Worm (Caenorhabditis elegans): ENCODE results near the gene Y49G5A.1.

Y49G5A.1 gene

DNA sequence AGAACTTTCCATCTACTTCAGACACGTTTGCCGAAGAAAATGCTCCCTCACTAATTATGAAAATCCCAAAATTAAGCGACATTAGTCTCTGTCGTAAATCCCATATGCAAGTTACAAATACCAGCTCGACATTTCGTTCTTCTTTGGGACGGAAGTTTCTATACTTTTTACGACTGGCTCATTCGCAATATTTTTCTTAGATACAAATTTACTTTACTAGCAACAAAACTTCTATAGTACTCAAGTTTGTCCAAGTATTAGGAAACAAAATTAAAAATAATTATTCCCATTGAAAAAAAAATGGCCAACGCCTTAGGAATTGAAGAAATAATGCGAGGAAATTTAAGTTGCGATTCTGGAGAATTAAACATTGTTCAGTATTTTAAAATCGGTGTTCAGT, 43.8 kb upstream of the Y49G5A.1 start, which contains the start of gene srg-26:
TSS of gene srg-26 (plus strand) at position 301 of the 400 bp plus-strand sequence.
- no peak for TF ChIP-seq efl-1 (optimal IDR thresholded peaks at IDR 0.05)
- peak in 1 of 2 experiments; percentile 54 for TF ChIP-seq efl-1 (GFP tag; optimal IDR thresholded peaks at IDR 0.05 in 1 of 2)
- no peak for TF ChIP-seq dpl-1 (GFP tag; optimal IDR thresholded peaks at IDR 0.05)
- no peak for TF ChIP-seq fkh-10 (GFP tag; optimal IDR thresholded peaks at IDR 0.05)
- no peak for TF ChIP-seq nhr-47 (tag; optimal IDR thresholded peaks at IDR 0.05)

DNA sequence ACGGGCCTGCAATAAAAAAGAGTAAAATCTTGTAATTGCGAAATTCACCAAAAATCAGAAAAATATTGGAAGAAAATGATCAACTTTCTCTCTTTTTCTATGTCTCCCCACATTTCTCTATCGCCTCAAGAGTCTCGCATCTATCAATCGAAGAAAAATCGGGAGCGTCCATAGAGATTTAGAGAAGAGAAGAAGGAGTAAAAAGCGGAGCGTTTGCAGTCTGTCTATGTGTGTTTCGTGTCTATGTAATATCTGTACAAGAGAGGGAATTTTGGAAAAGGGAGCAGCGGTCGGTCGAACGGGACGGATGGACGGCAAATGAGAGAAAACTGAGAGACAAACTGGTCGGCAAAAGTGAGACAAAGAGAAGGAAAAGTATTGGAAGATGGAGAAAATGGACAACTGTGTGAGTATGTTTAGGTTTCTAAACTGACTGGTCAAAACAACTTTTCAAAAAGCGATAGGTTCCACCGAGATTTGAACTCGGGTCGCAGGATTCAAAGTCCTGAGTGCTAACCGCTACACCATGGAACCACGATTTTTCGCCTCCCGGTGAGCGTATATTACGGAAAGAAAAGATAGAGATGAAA, 42.6 kb upstream of the Y49G5A.1 start:
- TF ChIP-seq hlh-4 (tag; optimal IDR thresholded peaks at IDR 0.05) (no peak), hlh-17 (GFP tag; optimal IDR thresholded peaks at IDR 0.05; ENCODE audit: borderline replicate concordance) (no peak), ztf-11 (tag; optimal IDR thresholded peaks at IDR 0.05) (no peak), xbp-1 (tag; optimal IDR thresholded peaks at IDR 0.05) (no peak), lir-3 (tag; optimal IDR thresholded peaks at IDR 0.05; ENCODE audit: poor library complexity) (no peak), aly-2 (tag; optimal IDR thresholded peaks at IDR 0.05) (no peak), Y116A8C.19 (tag; optimal IDR thresholded peaks at IDR 0.05; ENCODE audit: borderline replicate concordance) (no peak), sox-4 (tag; optimal IDR thresholded peaks at IDR 0.05) (no peak), mef-2 (tag; optimal IDR thresholded peaks at IDR 0.05) (no peak), F16B12.6 (tag; optimal IDR thresholded peaks at IDR 0.05) (no peak), pax-3 (tag; optimal IDR thresholded peaks at IDR 0.05) (no peak), C04F5.9 (tag; optimal IDR thresholded peaks at IDR 0.05) (no peak), isw-1 (GFP tag; IDR thresholded peaks at IDR 0.05) (no peak), sup-37 (GFP tag; optimal IDR thresholded peaks at IDR 0.05) (no peak), efl-1 (optimal IDR thresholded peaks at IDR 0.05) (peak in 1 of 2 experiments; percentile 5), efl-1 (GFP tag; optimal IDR thresholded peaks at IDR 0.05 in 1 of 2) (peak; percentile 13 to 94), elt-2 (tag; optimal IDR thresholded peaks at IDR 0.05) (peak; percentile 46), C16A3.4 (tag; optimal IDR thresholded peaks at IDR 0.05) (peak; percentile 26), nhr-84 (tag; optimal IDR thresholded peaks at IDR 0.05) (no peak), hpl-2 (GFP tag; optimal IDR thresholded peaks at IDR 0.05) (no peak), vab-15 (tag; optimal IDR thresholded peaks at IDR 0.05) (no peak), unc-62 (GFP tag; optimal IDR thresholded peaks at IDR 0.05) (no peak), egl-27 (tag; optimal IDR thresholded peaks at IDR 0.05) (no peak), efl-3 (GFP tag; optimal IDR thresholded peaks at IDR 0.05) (no peak), fkh-4 (tag; optimal IDR thresholded peaks at IDR 0.05; ENCODE audit: borderline replicate concordance) (no peak), mab-9 (GFP tag; IDR thresholded peaks at IDR 0.05) (no peak), zip-4 (GFP tag; optimal IDR thresholded peaks at IDR 0.05) (no peak), ceh-63 (GFP tag; optimal IDR thresholded peaks at IDR 0.05) (no peak), unc-86 (tag; optimal IDR thresholded peaks at IDR 0.05) (no peak), lin-39 (tag; optimal IDR thresholded peaks at IDR 0.05) (no peak), snpc-4 (tag; optimal IDR thresholded peaks at IDR 0.05) (peak; percentile 6), nhr-90 (tag; optimal IDR thresholded peaks at IDR 0.05; ENCODE audit: poor library complexity) (peak; percentile 67), nhr-237 (tag; optimal IDR thresholded peaks at IDR 0.05) (peak; percentile 14), pag-3 (tag; optimal IDR thresholded peaks at IDR 0.05; ENCODE audit: borderline replicate concordance, insufficient read depth) (peak; percentile 85), rnt-1 (tag; optimal IDR thresholded peaks at IDR 0.05) (peak; percentile 36), lin-14 (GFP tag; optimal IDR thresholded peaks at IDR 0.05) (peak; percentile 86), unc-98 (GFP tag; IDR thresholded peaks at IDR 0.05) (no peak), nhr-20 (tag; optimal IDR thresholded peaks at IDR 0.05) (peak; percentile 60), ceh-90 (tag; optimal IDR thresholded peaks at IDR 0.05) (no peak), nhr-28 (tag; optimal IDR thresholded peaks at IDR 0.05) (no peak), ceh-82 (tag; optimal IDR thresholded peaks at IDR 0.05) (no peak), nhr-47 (tag; optimal IDR thresholded peaks at IDR 0.05) (peak; percentile 28), nhr-19 (GFP tag; conservative IDR thresholded peaks at IDR 0.05) (no peak), sptf-1 (tag; optimal IDR thresholded peaks at IDR 0.05) (no peak), ama-1 (optimal IDR thresholded peaks at IDR 0.05) (no peak), fos-1 (tag; optimal IDR thresholded peaks at IDR 0.05) (no peak), pqm-1 (tag; optimal IDR thresholded peaks at IDR 0.05) (no peak), irx-1 (tag; optimal IDR thresholded peaks at IDR 0.05) (no peak)

Measured in whole organism, L1 larva.